Worm (Caenorhabditis elegans) whole organism, L2 larva: ENCODE data around the gene his-74.

Experiments used
- ama-1 ChIP-seq: fragments of 150-350 bp; optimal IDR thresholded peaks from 2 replicates; lab custom pipeline; 2018; ENCODE audit warnings: inconsistent platforms
- lin-39 ChIP-seq: fragments of 150-350 bp; optimal IDR thresholded peaks from 2 replicates; lab custom pipeline; 2014; ENCODE audit warnings: missing biosample characterization, missing genetic modification reagents, missing genetic modification characterization
- nhr-12 ChIP-seq: fragments of 150-350 bp; optimal IDR thresholded peaks from 2 replicates; lab custom pipeline; 2014; ENCODE audit warnings: missing biosample characterization, missing genetic modification characterization
- nhr-237 ChIP-seq: fragments of 150-350 bp; optimal IDR thresholded peaks from 2 replicates; lab custom pipeline; 2014; ENCODE audit warnings: missing biosample characterization, missing genetic modification characterization
- nhr-6 ChIP-seq: fragments of 150-350 bp; optimal IDR thresholded peaks from 2 replicates; lab custom pipeline; 2014; ENCODE audit warnings: missing biosample characterization, missing genetic modification characterization

DNA sequence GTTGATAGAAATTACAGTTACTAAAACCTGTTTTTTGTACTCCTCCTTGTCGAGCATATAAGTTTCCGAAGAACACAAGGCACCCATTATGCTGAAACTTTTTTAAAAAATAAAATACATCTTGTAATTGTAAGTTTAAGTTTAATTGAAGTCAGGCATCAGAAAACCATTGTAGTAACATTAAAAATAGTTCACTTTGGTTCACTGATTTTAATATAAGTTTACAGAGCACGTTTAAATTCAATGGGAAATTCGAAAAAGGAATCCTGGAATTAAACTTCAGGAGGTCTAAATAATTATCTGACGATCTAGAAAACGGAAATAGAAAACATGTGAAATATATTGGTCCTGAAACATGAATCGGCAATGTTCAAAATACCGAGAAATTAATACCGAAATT lies 19.7 kb downstream of the his-74 start, which contains the start of gene gpa-8:
- TF ChIP-seq nhr-12 (tag; lab: Kevin White, UChicago): no peak
- TF ChIP-seq nhr-6 (tag; lab: Kevin White, UChicago): no peak
- TF ChIP-seq ama-1 (lab: Kevin White, UChicago): no peak
- no peak for TF ChIP-seq nhr-237 (tag; lab: Kevin White, UChicago)
- no peak for TF ChIP-seq lin-39
